Fruit fly (Drosophila melanogaster) whole organism, wandering third instar larva: ENCODE results near the gene ND-42.
A peak's percentile ranks its signal among the peaks of the same experiment; 100 is the strongest.

Experiments
- Abd-B ChIP-seq: fragments of >200 bp; optimal IDR thresholded peaks from 2 replicates; lab custom pipeline; 2017; ENCODE audit warnings: missing biosample characterization, missing genetic modification characterization
- CG32264 ChIP-seq: fragments of 200-800 bp; sonication (Bioruptor generic); optimal IDR thresholded peaks from 2 replicates; lab custom pipeline; 2016; ENCODE audit warnings: missing biosample characterization, missing genetic modification characterization
- CG9705 ChIP-seq: fragments of 200-800 bp; sonication (Bioruptor generic); optimal IDR thresholded peaks from 2 replicates; lab custom pipeline; 2018; ENCODE audit warnings: missing biosample characterization, mild to moderate bottlenecking, missing genetic modification characterization
- CrebA ChIP-seq: fragments of 200-800 bp; sonication (Bioruptor generic); optimal IDR thresholded peaks from 2 replicates; lab custom pipeline; 2016; ENCODE audit warnings: missing biosample characterization, mild to moderate bottlenecking, missing genetic modification characterization, borderline replicate concordance
- Dfd ChIP-seq: fragments of >200 bp; optimal IDR thresholded peaks from 2 replicates; lab custom pipeline; 2017; ENCODE audit warnings: missing biosample characterization, missing genetic modification characterization
- Dif ChIP-seq: fragments of 200-275, 200-300 bp; sonication (Bioruptor generic); optimal IDR thresholded peaks from 2 replicates; lab custom pipeline; 2018; ENCODE audit warnings: missing biosample characterization, missing genetic modification characterization; ENCODE audit not compliant: partially characterized antibody
- GATAd ChIP-seq: sonication (Bioruptor generic); optimal IDR thresholded peaks from 2 replicates; lab custom pipeline; 2016; ENCODE audit warnings: missing biosample characterization, missing genetic modification characterization
- HLH106 ChIP-seq: fragments of 200-800 bp; optimal IDR thresholded peaks from 3 replicates; lab custom pipeline; 2019; ENCODE audit warnings: missing biosample characterization, mild to moderate bottlenecking, missing genetic modification characterization, moderate library complexity
- Hnf4 ChIP-seq: fragments of 200-800 bp; sonication (Bioruptor generic); optimal IDR thresholded peaks from 2 replicates; lab custom pipeline; 2016; ENCODE audit warnings: missing biosample characterization, mild to moderate bottlenecking, missing genetic modification characterization
- Hr78 ChIP-seq: fragments of >200 bp; optimal IDR thresholded peaks from 2 replicates; lab custom pipeline; 2017; ENCODE audit warnings: missing biosample characterization, missing genetic modification characterization
- Hr83 ChIP-seq: fragments of 200-300 bp; sonication (Bioruptor generic); optimal IDR thresholded peaks from 2 replicates; lab custom pipeline; 2016; ENCODE audit warnings: missing biosample characterization, mild to moderate bottlenecking, missing genetic modification characterization, moderate library complexity; ENCODE audit not compliant: poor library complexity, severe bottlenecking
- Jra ChIP-seq: sonication (Bioruptor generic); optimal IDR thresholded peaks from 2 replicates; lab custom pipeline; 2016; ENCODE audit warnings: missing biosample characterization, missing genetic modification characterization
- Mio ChIP-seq: sonication (Bioruptor generic); optimal IDR thresholded peaks from 2 replicates; lab custom pipeline; 2016; ENCODE audit warnings: missing biosample characterization, missing genetic modification characterization
- Myc ChIP-seq: fragments of >200 bp; optimal IDR thresholded peaks from 2 replicates; lab custom pipeline; 2017
- N ChIP-seq: fragments of >200 bp; optimal IDR thresholded peaks from 2 replicates; lab custom pipeline; 2018; ENCODE audit warnings: missing biosample characterization, missing external identifiers, missing genetic modification characterization
- OdsH ChIP-seq: fragments of 200-800 bp; sonication (Bioruptor generic); optimal IDR thresholded peaks from 2 replicates; lab custom pipeline; 2016; ENCODE audit warnings: missing biosample characterization, mild to moderate bottlenecking, missing genetic modification characterization
- Rel ChIP-seq, 2 experiments: fragments of 200-800 bp; sonication (Bioruptor generic) in 1 of 2; optimal IDR thresholded peaks; 2 replicates in 1 of 2; 3 replicates in 1 of 2; lab custom pipeline; 2016 to 2019; ENCODE audit warnings: mild to moderate bottlenecking in 2 of 2, missing biosample characterization in 2 of 2, missing genetic modification characterization in 2 of 2, moderate library complexity in 1 of 2
- Sp1 ChIP-seq: fragments of 200-800 bp; sonication (Bioruptor generic); optimal IDR thresholded peaks from 3 replicates; lab custom pipeline; 2019; ENCODE audit warnings: missing biosample characterization, mild to moderate bottlenecking, missing genetic modification characterization, moderate library complexity
- Vsx2 ChIP-seq: fragments of 200-300, 225-300 bp; sonication (Bioruptor generic); optimal IDR thresholded peaks from 2 replicates; lab custom pipeline; 2018; ENCODE audit warnings: missing biosample characterization, missing genetic modification characterization; ENCODE audit not compliant: partially characterized antibody
- br ChIP-seq: fragments of 200-800 bp; sonication (Bioruptor generic); optimal IDR thresholded peaks from 2 replicates; lab custom pipeline; 2016; ENCODE audit warnings: missing biosample characterization, missing genetic modification characterization
- brk ChIP-seq: fragments of 200-800 bp; sonication (Bioruptor generic); optimal IDR thresholded peaks from 2 replicates; lab custom pipeline; 2016; ENCODE audit warnings: missing biosample characterization, mild to moderate bottlenecking, missing genetic modification characterization
- dl ChIP-seq, 2 experiments: fragments of 175-275, 200-275 bp in 1 of 2; fragments of 200-275 bp in 1 of 2; sonication (Bioruptor generic); optimal IDR thresholded peaks; lab custom pipeline; 2018; ENCODE audit warnings: mild to moderate bottlenecking in 2 of 2, missing biosample characterization in 2 of 2, missing genetic modification characterization in 2 of 2, moderate library complexity in 2 of 2; ENCODE audit not compliant: partially characterized antibody in 2 of 2, insufficient read depth in 1 of 2
- dmrt93B ChIP-seq: fragments of 200-800 bp; sonication (Bioruptor generic); optimal IDR thresholded peaks from 2 replicates; lab custom pipeline; 2018; ENCODE audit warnings: missing biosample characterization, mild to moderate bottlenecking, missing genetic modification characterization
- dsf ChIP-seq: sonication (Bioruptor generic); optimal IDR thresholded peaks from 2 replicates; lab custom pipeline; 2016; ENCODE audit warnings: missing biosample characterization, missing genetic modification characterization, borderline replicate concordance
- ey ChIP-seq: fragments of 200-800 bp; sonication (Bioruptor generic); optimal IDR thresholded peaks from 2 replicates; lab custom pipeline; 2016; ENCODE audit warnings: missing biosample characterization, missing genetic modification characterization
- foxo ChIP-seq, 2 experiments: fragments of 200-800 bp; sonication (Bioruptor generic); optimal IDR thresholded peaks; 2 replicates in 1 of 2; 3 replicates in 1 of 2; lab custom pipeline; 2016 to 2017; ENCODE audit warnings: missing biosample characterization in 2 of 2, missing genetic modification characterization in 2 of 2
- fru ChIP-seq: fragments of 200-800 bp; sonication (Bioruptor generic); optimal IDR thresholded peaks from 3 replicates; lab custom pipeline; 2016; ENCODE audit warnings: missing biosample characterization, mild to moderate bottlenecking, missing genetic modification characterization
- h ChIP-seq: fragments of 200-800 bp; sonication (Bioruptor generic); optimal IDR thresholded peaks from 3 replicates; lab custom pipeline; 2016; ENCODE audit warnings: missing biosample characterization, mild to moderate bottlenecking, missing genetic modification characterization
- jim ChIP-seq: fragments of 175-275, 200-325 bp; sonication (Bioruptor generic); optimal IDR thresholded peaks from 2 replicates; lab custom pipeline; 2016; ENCODE audit warnings: missing biosample characterization, mild to moderate bottlenecking, missing genetic modification characterization
- lola ChIP-seq: fragments of >200 bp; optimal IDR thresholded peaks from 2 replicates; lab custom pipeline; 2017; ENCODE audit warnings: missing biosample characterization, missing genetic modification characterization
- pan ChIP-seq: fragments of >200 bp; optimal IDR thresholded peaks from 2 replicates; lab custom pipeline; 2017
- psq ChIP-seq: fragments of 200-800 bp; sonication (Bioruptor generic); optimal IDR thresholded peaks from 3 replicates; lab custom pipeline; 2017; ENCODE audit warnings: missing biosample characterization, mild to moderate bottlenecking, missing genetic modification characterization, moderate library complexity
- rgr ChIP-seq: fragments of 200-800 bp; sonication (Bioruptor generic); optimal IDR thresholded peaks from 3 replicates; lab custom pipeline; 2016; ENCODE audit warnings: missing biosample characterization, mild to moderate bottlenecking, missing genetic modification characterization
- sage ChIP-seq: fragments of 200-800 bp; sonication (Bioruptor generic); optimal IDR thresholded peaks from 2 replicates; lab custom pipeline; 2016; ENCODE audit warnings: missing biosample characterization, mild to moderate bottlenecking, missing genetic modification characterization
- sv ChIP-seq: fragments of 200-800 bp; sonication (Bioruptor generic); optimal IDR thresholded peaks from 3 replicates; lab custom pipeline; 2016; ENCODE audit warnings: missing biosample characterization, missing genetic modification characterization
- tai ChIP-seq: sonication (Bioruptor generic); optimal IDR thresholded peaks from 2 replicates; lab custom pipeline; 2016; ENCODE audit warnings: missing biosample characterization, missing genetic modification characterization
- usp ChIP-seq: fragments of >200 bp; optimal IDR thresholded peaks from 2 replicates; lab custom pipeline; 2017; ENCODE audit warnings: missing biosample characterization, missing genetic modification characterization
- woc ChIP-seq: sonication (Bioruptor generic); optimal IDR thresholded peaks from 2 replicates; lab custom pipeline; 2016; ENCODE audit warnings: missing biosample characterization, mild to moderate bottlenecking, missing genetic modification characterization

ND-42 gene

dm6 chr3R:22043748-22044402 is 16.4 kb downstream of the ND-42 start (continued):
- peak; percentile 59 for TF ChIP-seq Jra (GFP tag; lab: Kevin White, UChicago)
- TF ChIP-seq rgr (GFP tag; lab: Kevin White, UChicago): peak; percentile 21
- peak; percentile 51 to 57 for TF ChIP-seq dl (GFP tag; optimal IDR thresholded peaks at IDR 0.05; lab: Kevin White, UChicago; ENCODE audit: insufficient read depth in 1 of 2, partially characterized antibody in 2 of 2)
- TF ChIP-seq Hnf4 (GFP tag; lab: Kevin White, UChicago): peak; percentile 41
- TF ChIP-seq Dfd (GFP tag; lab: Kevin White, UChicago): no peak

- TF ChIP-seq lola (no peak), dsf (GFP tag; lab: Kevin White, UChicago) (no peak), Hr83 (GFP tag; lab: Kevin White, UChicago) (no peak), foxo (GFP tag; optimal IDR thresholded peaks at IDR 0.05; lab: Kevin White, UChicago) (no peak), h (GFP tag; lab: Kevin White, UChicago) (no peak), dl (GFP tag; optimal IDR thresholded peaks at IDR 0.05; lab: Kevin White, UChicago; ENCODE audit: insufficient read depth in 1 of 2, partially characterized antibody in 2 of 2) (no peak), pan (lab: Kevin White, UChicago) (no peak), woc (GFP tag; lab: Kevin White, UChicago) (no peak), sv (no peak)
These were observed 17.0 kb downstream of the ND-42 start for dm6 chr3R:22044443-22044970.

- no peak for TF ChIP-seq Mio (GFP tag; lab: Kevin White, UChicago)
- TF ChIP-seq GATAd (GFP tag; lab: Kevin White, UChicago): no peak
- peak; percentile 24 for TF ChIP-seq HLH106 (tag; lab: Kevin White, UChicago)
- TF ChIP-seq ey (GFP tag; lab: Kevin White, UChicago): peak; percentile 11
- TF ChIP-seq N (GFP tag; lab: Kevin White, UChicago): no peak
- TF ChIP-seq OdsH (GFP tag; lab: Kevin White, UChicago): peak; percentile 27
- TF ChIP-seq dsf (GFP tag; lab: Kevin White, UChicago): no peak
- no peak for TF ChIP-seq CG32264 (GFP tag; lab: Kevin White, UChicago)
- TF ChIP-seq foxo (GFP tag; optimal IDR thresholded peaks at IDR 0.05; lab: Kevin White, UChicago): no peak
- no peak for TF ChIP-seq Dfd (GFP tag; lab: Kevin White, UChicago)
- no peak for TF ChIP-seq rgr (GFP tag; lab: Kevin White, UChicago)
- TF ChIP-seq Rel (GFP tag; optimal IDR thresholded peaks at IDR 0.05; lab: Kevin White, UChicago): no peak
- TF ChIP-seq Rel (tag; optimal IDR thresholded peaks at IDR 0.05; lab: Kevin White, UChicago): no peak
- no peak for TF ChIP-seq Dif (GFP tag; lab: Kevin White, UChicago)
- TF ChIP-seq Myc (lab: Kevin White, UChicago): no peak
- no peak for TF ChIP-seq pan (lab: Kevin White, UChicago)
- TF ChIP-seq Hnf4 (GFP tag; lab: Kevin White, UChicago): no peak
- no peak for TF ChIP-seq Hr78 (GFP tag; lab: Kevin White, UChicago)
- no peak for TF ChIP-seq Abd-B
- no peak for TF ChIP-seq dmrt93B (GFP tag; lab: Kevin White, UChicago)
- TF ChIP-seq tai (GFP tag; lab: Kevin White, UChicago): no peak
- no peak for TF ChIP-seq lola
- TF ChIP-seq woc (GFP tag; lab: Kevin White, UChicago): no peak
- no peak for TF ChIP-seq Sp1
- no peak for TF ChIP-seq sage
- TF ChIP-seq brk (GFP tag; lab: Kevin White, UChicago): no peak
- no peak for TF ChIP-seq psq
- TF ChIP-seq Hr83 (GFP tag; lab: Kevin White, UChicago): no peak
- TF ChIP-seq fru (GFP tag; lab: Kevin White, UChicago): peak; percentile 31
- TF ChIP-seq Jra (GFP tag; lab: Kevin White, UChicago): no peak
- no peak for TF ChIP-seq jim
- TF ChIP-seq usp (GFP tag; lab: Kevin White, UChicago): no peak
- TF ChIP-seq dl (GFP tag; optimal IDR thresholded peaks at IDR 0.05; lab: Kevin White, UChicago; ENCODE audit: insufficient read depth in 1 of 2, partially characterized antibody in 2 of 2): no peak
- no peak for TF ChIP-seq CrebA (GFP tag; lab: Kevin White, UChicago)
- peak; percentile 0 for TF ChIP-seq h (GFP tag; lab: Kevin White, UChicago)
- TF ChIP-seq sv: no peak
- no peak for TF ChIP-seq Vsx2 (GFP tag; lab: Kevin White, UChicago)
- TF ChIP-seq br (GFP tag; lab: Kevin White, UChicago): no peak
- TF ChIP-seq CG9705 (GFP tag; lab: Kevin White, UChicago): no peak
These were observed 18.7 kb downstream of the ND-42 start for dm6 chr3R:22046231-22046630.
